4 fruit fly cellular contexts compared by ENCODE assay signal in the genomic region with DNA sequence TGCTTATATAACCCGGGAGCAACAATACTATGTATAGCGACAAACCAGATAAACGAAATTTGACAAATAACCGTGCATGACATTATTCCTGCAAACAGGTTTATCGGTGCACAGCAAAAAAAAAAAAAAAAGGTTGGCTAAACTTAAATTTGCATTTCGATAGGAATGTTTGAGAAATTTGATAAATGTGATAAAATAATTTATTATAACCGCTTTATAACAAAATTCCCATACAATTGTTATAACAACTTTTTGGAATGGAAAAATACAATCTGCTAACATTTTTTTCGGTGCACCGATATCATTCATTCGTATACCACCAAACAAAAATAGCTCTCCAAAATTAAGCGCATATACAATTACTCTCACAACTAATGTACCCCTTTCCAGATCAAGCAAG.
A peak's percentile ranks its signal among the peaks of the same experiment; 100 is the strongest.
TF ChIP-seq lines count a peak whose summit lies in the region.

No protein-coding gene starts in this region.

TF ChIP-seq in whole organism, adult, 20 proteins besides CTCF, POLR2A, EP300 and RAD21 (continued from another document):
- no peak for TF ChIP-seq toe (GFP tag; optimal IDR thresholded peaks at IDR 0.05; lab: Kevin White, UChicago)
- peak; percentile 33 for TF ChIP-seq bab1 (GFP tag; optimal IDR thresholded peaks at IDR 0.05; lab: Kevin White, UChicago)

TF ChIP-seq in whole organism, embryonic, 481 proteins besides CTCF, POLR2A, EP300 and RAD21 (continued from another document and continues in another):
- TF ChIP-seq gcm (GFP tag; optimal IDR thresholded peaks at IDR 0.05; lab: Kevin White, UChicago) = peak; percentile 4
- TF ChIP-seq fd3F (GFP tag; optimal IDR thresholded peaks at IDR 0.05; lab: Kevin White, UChicago) = no peak
- TF ChIP-seq CG12104 (GFP tag; optimal IDR thresholded peaks at IDR 0.05; lab: Kevin White, UChicago) = peak; percentile 12
- TF ChIP-seq emc (GFP tag; optimal IDR thresholded peaks at IDR 0.05; lab: Kevin White, UChicago) = no peak
- peak; percentile 55 for TF ChIP-seq Drgx (GFP tag; IDR thresholded peaks at IDR 0.05; lab: Robert Waterston, UW)
- TF ChIP-seq stc (GFP tag; IDR thresholded peaks at IDR 0.05; lab: Robert Waterston, UW) = peak; percentile 74
- peak; percentile 10 to 86 for TF ChIP-seq Pdp1 (GFP tag; optimal IDR thresholded peaks at IDR 0.05; lab: Kevin White, UChicago)
- TF ChIP-seq B-H1 (GFP tag; IDR thresholded peaks at IDR 0.05; lab: Robert Waterston, UW) = peak; percentile 40; the same call in 1 of the 3 replicates
- peak; percentile 68 for TF ChIP-seq Fer1 (GFP tag; optimal IDR thresholded peaks at IDR 0.05; lab: Kevin White, UChicago)
- TF ChIP-seq Rx (GFP tag; IDR thresholded peaks at IDR 0.05; lab: Robert Waterston, UW) = peak; percentile 27; the same call in 1 of the 2 replicates
- peak; percentile 56 for TF ChIP-seq Asciz (GFP tag; optimal IDR thresholded peaks at IDR 0.05; lab: Kevin White, UChicago)
- TF ChIP-seq HLH4C (GFP tag; IDR thresholded peaks at IDR 0.05; lab: Robert Waterston, UW; ENCODE audit: partially characterized antibody) = no peak
- peak; percentile 28 for TF ChIP-seq CG10209 (GFP tag; optimal IDR thresholded peaks at IDR 0.05; lab: Kevin White, UChicago)
- TF ChIP-seq unpg (GFP tag; optimal IDR thresholded peaks at IDR 0.05; lab: Kevin White, UChicago) = peak; percentile 39
- TF ChIP-seq CG12391 (tag; optimal IDR thresholded peaks at IDR 0.05; lab: Kevin White, UChicago) = peak; percentile 37
- no peak for TF ChIP-seq z (GFP tag; IDR thresholded peaks at IDR 0.05; lab: Robert Waterston, UW)
- peak; percentile 69 for TF ChIP-seq Med (GFP tag; lab: Kevin White, UChicago)
- peak; percentile 50 for TF ChIP-seq Meics (GFP tag; optimal IDR thresholded peaks at IDR 0.05; lab: Kevin White, UChicago)
- peak; percentile 59; the same call in 2 of the 3 replicates for TF ChIP-seq CG7357 (GFP tag; IDR thresholded peaks at IDR 0.05; lab: Robert Waterston, UW)
- peak; percentile 47 for TF ChIP-seq lilli (GFP tag; optimal IDR thresholded peaks at IDR 0.05; lab: Kevin White, UChicago)
- TF ChIP-seq gce (GFP tag; IDR thresholded peaks at IDR 0.05; lab: Robert Waterston, UW) = peak; percentile 54; the same call in 2 of the 3 replicates
- TF ChIP-seq CG12942 (GFP tag; optimal IDR thresholded peaks at IDR 0.05; lab: Kevin White, UChicago) = no peak
- peak in 1 of 2 experiments; percentile 12 for TF ChIP-seq chif (GFP tag; optimal IDR thresholded peaks at IDR 0.05; lab: Kevin White, UChicago)
- peak; percentile 46; the same call in 1 of the 2 replicates for TF ChIP-seq CG17328 (GFP tag; IDR thresholded peaks at IDR 0.05; lab: Robert Waterston, UW)
- 0 out of 2 replicates have a peak, but pooled peaks have one; percentile 42 for TF ChIP-seq CG10366 (GFP tag; IDR thresholded peaks at IDR 0.05; lab: Robert Waterston, UW)
- TF ChIP-seq CG18764 (GFP tag; optimal IDR thresholded peaks at IDR 0.05; lab: Kevin White, UChicago) = peak; percentile 10
- peak; percentile 27; the same call in 1 of the 2 replicates for TF ChIP-seq ssp (GFP tag; IDR thresholded peaks at IDR 0.05; lab: Robert Waterston, UW)
- TF ChIP-seq CG9727 (GFP tag; optimal IDR thresholded peaks at IDR 0.05; lab: Kevin White, UChicago) = peak; percentile 54
- TF ChIP-seq pan (optimal IDR thresholded peaks at IDR 0.05; lab: Kevin White, UChicago) = no peak
- peak in 1 of 2 experiments; percentile 84 for TF ChIP-seq pan (GFP tag; optimal IDR thresholded peaks at IDR 0.05 in 1 of 2, IDR thresholded peaks at IDR 0.05 in 1 of 2)
- TF ChIP-seq sob (GFP tag; IDR thresholded peaks at IDR 0.05; lab: Robert Waterston, UW) = peak; percentile 36; the same call in 1 of the 2 replicates
- peak; percentile 56 for TF ChIP-seq ind (GFP tag; optimal IDR thresholded peaks at IDR 0.05; lab: Kevin White, UChicago)
- no peak for TF ChIP-seq kni (GFP tag; optimal IDR thresholded peaks at IDR 0.05; lab: Kevin White, UChicago)
- peak; percentile 79 for TF ChIP-seq vvl (GFP tag; IDR thresholded peaks at IDR 0.05; lab: Robert Waterston, UW)
- TF ChIP-seq CG31441 (GFP tag; IDR thresholded peaks at IDR 0.05; lab: Robert Waterston, UW) = peak; percentile 82
- 0 out of 2 replicates have a peak, but pooled peaks have one; percentile 22 for TF ChIP-seq Gsc (GFP tag; IDR thresholded peaks at IDR 0.05; lab: Robert Waterston, UW)
- TF ChIP-seq CG17361 (GFP tag; IDR thresholded peaks at IDR 0.05; lab: Robert Waterston, UW) = peak; percentile 52; the same call in 2 of the 3 replicates
- peak; percentile 30 for TF ChIP-seq tin (GFP tag; optimal IDR thresholded peaks at IDR 0.05; lab: Kevin White, UChicago)
- peak; percentile 60 for TF ChIP-seq ara (GFP tag; IDR thresholded peaks at IDR 0.05; lab: Robert Waterston, UW)

TF ChIP-seq in whole organism, prepupa, 60 proteins besides CTCF, POLR2A, EP300 and RAD21 (continued from another document):
- TF ChIP-seq CG11294 (GFP tag; IDR thresholded peaks at IDR 0.05; lab: Robert Waterston, UW) (peak; percentile 32; the same call in 1 of the 2 replicates), CG15336 (GFP tag; IDR thresholded peaks at IDR 0.05; lab: Robert Waterston, UW) (peak; percentile 53; the same call in 1 of the 2 replicates), cyc (GFP tag; optimal IDR thresholded peaks at IDR 0.05; lab: Kevin White, UChicago) (peak; percentile 66), CG11762 (GFP tag; optimal IDR thresholded peaks at IDR 0.05; lab: Kevin White, UChicago; ENCODE audit: insufficient read depth) (peak; percentile 25), CG8632 (GFP tag; optimal IDR thresholded peaks at IDR 0.05; lab: Kevin White, UChicago) (peak; percentile 40), CG1621 (tag; optimal IDR thresholded peaks at IDR 0.05; lab: Kevin White, UChicago) (no peak), CG16779 (tag; optimal IDR thresholded peaks at IDR 0.05; lab: Kevin White, UChicago) (no peak), Smox (GFP tag; optimal IDR thresholded peaks at IDR 0.05; lab: Kevin White, UChicago) (peak; percentile 70), Hr4 (GFP tag; optimal IDR thresholded peaks at IDR 0.05; lab: Kevin White, UChicago) (no peak), vri (GFP tag; optimal IDR thresholded peaks at IDR 0.05; lab: Kevin White, UChicago) (peak; percentile 90), Met (GFP tag; optimal IDR thresholded peaks at IDR 0.05; lab: Kevin White, UChicago) (no peak), eg (GFP tag; IDR thresholded peaks at IDR 0.05; lab: Robert Waterston, UW) (peak; percentile 81), CG34406 (GFP tag; optimal IDR thresholded peaks at IDR 0.05; lab: Kevin White, UChicago) (peak; percentile 27), fd85E (GFP tag; optimal IDR thresholded peaks at IDR 0.05; lab: Kevin White, UChicago) (no peak), topi (GFP tag; optimal IDR thresholded peaks at IDR 0.05; lab: Kevin White, UChicago) (peak; percentile 77), CG6792 (GFP tag; optimal IDR thresholded peaks at IDR 0.05; lab: Kevin White, UChicago) (peak; percentile 44), net (GFP tag; optimal IDR thresholded peaks at IDR 0.05; lab: Kevin White, UChicago) (peak; percentile 32), achi (GFP tag; optimal IDR thresholded peaks at IDR 0.05; lab: Kevin White, UChicago) (peak; percentile 46), acj6 (GFP tag; optimal IDR thresholded peaks at IDR 0.05; lab: Kevin White, UChicago) (peak; percentile 50), Sox102F (GFP tag; optimal IDR thresholded peaks at IDR 0.05; lab: Kevin White, UChicago) (peak; percentile 49), Hr39 (GFP tag; optimal IDR thresholded peaks at IDR 0.05; lab: Kevin White, UChicago) (peak; percentile 56), CG6276 (GFP tag; optimal IDR thresholded peaks at IDR 0.05; lab: Kevin White, UChicago) (peak; percentile 46), svp (GFP tag; lab: Kevin White, UChicago) (peak; percentile 81), lz (GFP tag; optimal IDR thresholded peaks at IDR 0.05; lab: Kevin White, UChicago) (peak; percentile 41)
TF ChIP-seq in whole organism, prepupa: peak in this region for 30.

TF ChIP-seq in whole organism, wandering third instar larva, 38 proteins besides CTCF, POLR2A, EP300 and RAD21 (continued from another document):
- TF ChIP-seq Hnf4 (GFP tag; optimal IDR thresholded peaks at IDR 0.05; lab: Kevin White, UChicago) = no peak
- TF ChIP-seq dl (GFP tag; optimal IDR thresholded peaks at IDR 0.05; lab: Kevin White, UChicago; ENCODE audit: insufficient read depth in 1 of 2, partially characterized antibody in 2 of 2) = no peak
- TF ChIP-seq h (GFP tag; optimal IDR thresholded peaks at IDR 0.05; lab: Kevin White, UChicago) = peak; percentile 93
- TF ChIP-seq Dfd (GFP tag; optimal IDR thresholded peaks at IDR 0.05; lab: Kevin White, UChicago) = no peak
